Worm (Caenorhabditis elegans): ENCODE results near the gene his-69.

The his-69 gene

DNA sequence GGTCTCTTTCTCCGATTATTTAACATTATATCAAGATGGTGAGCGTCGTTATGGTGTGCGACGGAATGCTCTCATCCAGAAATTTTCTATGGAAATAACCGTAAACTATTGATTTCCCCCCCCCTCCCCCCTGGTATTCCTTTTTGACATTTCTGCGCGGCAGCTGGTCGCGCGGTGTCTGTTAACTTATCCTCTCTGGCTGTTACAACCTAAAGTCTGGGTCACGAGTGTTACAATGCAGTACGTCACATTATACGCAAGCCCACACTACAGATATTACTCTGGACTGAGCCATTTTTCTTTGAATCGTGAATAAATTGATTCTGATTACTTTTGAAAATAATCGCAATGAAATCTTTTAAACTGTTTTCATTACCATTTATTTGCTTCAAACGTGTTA, 9.4 kb downstream of the his-69 start:
- TF ChIP-seq hlh-1 (tag; optimal IDR thresholded peaks at IDR 0.05): peak; percentile 96
- TF ChIP-seq mab-5 (tag; optimal IDR thresholded peaks at IDR 0.05): no peak

DNA sequence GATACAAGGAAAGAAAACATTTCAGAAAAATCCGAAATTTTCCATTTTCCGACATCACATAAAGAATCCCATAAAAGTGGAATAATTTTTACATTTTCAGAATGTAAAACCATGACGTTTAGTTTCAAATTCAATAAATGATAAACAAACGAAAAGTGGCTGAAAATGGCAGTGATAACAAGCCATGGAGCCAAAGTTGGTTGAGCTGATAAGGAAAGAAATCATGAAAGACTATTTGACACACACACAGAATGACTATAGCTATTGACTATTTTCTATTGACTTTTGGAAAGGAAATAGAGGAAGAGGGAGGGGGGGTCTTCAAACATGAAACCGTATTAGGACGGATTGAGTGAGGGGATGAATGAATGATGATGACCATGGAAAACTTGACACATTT, 18.8 kb downstream of the his-69 start:
- TF ChIP-seq unc-39 (tag; optimal IDR thresholded peaks at IDR 0.05): no peak
- no peak for TF ChIP-seq ceh-83 (GFP tag; optimal IDR thresholded peaks at IDR 0.05)
- TF ChIP-seq tbx-8 (GFP tag; optimal IDR thresholded peaks at IDR 0.05): no peak
- TF ChIP-seq blmp-1 (tag; optimal IDR thresholded peaks at IDR 0.05): no peak
- no peak for TF ChIP-seq nhr-237 (tag; optimal IDR thresholded peaks at IDR 0.05)
- TF ChIP-seq elt-3 (tag; optimal IDR thresholded peaks at IDR 0.05): no peak
- no peak for TF ChIP-seq ces-1 (GFP tag; optimal IDR thresholded peaks at IDR 0.05)
- TF ChIP-seq lsy-2 (tag; optimal IDR thresholded peaks at IDR 0.05): no peak
- TF ChIP-seq unc-62 (GFP tag; optimal IDR thresholded peaks at IDR 0.05): no peak
- TF ChIP-seq sem-2 (GFP tag; optimal IDR thresholded peaks at IDR 0.05): no peak
- TF ChIP-seq M03D4.4 (tag; optimal IDR thresholded peaks at IDR 0.05): no peak
- no peak for TF ChIP-seq snpc-4 (tag; optimal IDR thresholded peaks at IDR 0.05)

DNA sequence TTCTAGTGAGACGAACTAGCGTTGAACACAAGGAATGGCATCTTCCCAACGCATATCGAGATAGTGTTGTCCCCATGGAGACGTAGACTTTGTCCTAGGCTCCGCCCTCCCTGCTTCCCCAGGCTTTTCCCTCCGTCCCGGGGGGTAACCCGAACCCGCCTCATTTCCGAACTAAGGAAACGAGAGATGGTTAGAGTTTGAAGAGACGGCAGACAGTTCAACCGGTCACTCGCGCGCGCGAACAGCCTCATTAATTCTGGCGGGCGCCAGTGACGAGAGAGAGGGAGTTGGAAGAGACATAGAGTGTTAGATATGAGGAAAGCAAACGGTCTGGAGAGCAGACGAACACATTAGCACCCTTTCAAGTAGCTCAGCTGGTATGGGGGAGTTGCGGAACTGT, 21.2 kb downstream of the his-69 start:
- TF ChIP-seq ceh-43 (GFP tag; optimal IDR thresholded peaks at IDR 0.05): no peak
- TF ChIP-seq sem-2 (GFP tag; optimal IDR thresholded peaks at IDR 0.05): no peak
- no peak for TF ChIP-seq ztf-11 (tag; optimal IDR thresholded peaks at IDR 0.05)
- TF ChIP-seq M03D4.4 (tag; optimal IDR thresholded peaks at IDR 0.05): no peak
- TF ChIP-seq zip-8 (tag; optimal IDR thresholded peaks at IDR 0.05): no peak
- no peak for TF ChIP-seq bed-3 (GFP tag; optimal IDR thresholded peaks at IDR 0.05)
- no peak for TF ChIP-seq ceh-83 (GFP tag; optimal IDR thresholded peaks at IDR 0.05)
- TF ChIP-seq nhr-28 (tag; optimal IDR thresholded peaks at IDR 0.05): no peak
- TF ChIP-seq elt-1 (tag; optimal IDR thresholded peaks at IDR 0.05; ENCODE audit: borderline replicate concordance, insufficient read depth): no peak
- no peak for TF ChIP-seq lsy-2 (tag; optimal IDR thresholded peaks at IDR 0.05)
- TF ChIP-seq tbx-8 (GFP tag; optimal IDR thresholded peaks at IDR 0.05): no peak
- TF ChIP-seq cnd-1 (tag; optimal IDR thresholded peaks at IDR 0.05): no peak
- peak; percentile 1 for TF ChIP-seq unc-62 (GFP tag; optimal IDR thresholded peaks at IDR 0.05)
- TF ChIP-seq mep-1 (tag; optimal IDR thresholded peaks at IDR 0.05): no peak
- no peak for TF ChIP-seq nhr-237 (tag; optimal IDR thresholded peaks at IDR 0.05)
- TF ChIP-seq lin-32 (GFP tag; optimal IDR thresholded peaks at IDR 0.05): peak; percentile 9
- no peak for TF ChIP-seq flh-1 (GFP tag; optimal IDR thresholded peaks at IDR 0.05)
- TF ChIP-seq mls-2 (tag; optimal IDR thresholded peaks at IDR 0.05): peak; percentile 35
- TF ChIP-seq unc-39 (tag; optimal IDR thresholded peaks at IDR 0.05): no peak
- TF ChIP-seq ceh-39 (tag; optimal IDR thresholded peaks at IDR 0.05): no peak
- TF ChIP-seq ces-1 (GFP tag; optimal IDR thresholded peaks at IDR 0.05): peak; percentile 29
- no peak for TF ChIP-seq blmp-1 (tag; optimal IDR thresholded peaks at IDR 0.05)
- TF ChIP-seq pha-4 (tag; optimal IDR thresholded peaks at IDR 0.05): peak; percentile 5
- peak; percentile 70 for TF ChIP-seq ham-2 (GFP tag; optimal IDR thresholded peaks at IDR 0.05)
- no peak for TF ChIP-seq unc-120 (tag; optimal IDR thresholded peaks at IDR 0.05; ENCODE audit: poor library complexity, severe bottlenecking)
- TF ChIP-seq nhr-12 (tag; optimal IDR thresholded peaks at IDR 0.05): no peak
- no peak for TF ChIP-seq sptf-1 (tag; optimal IDR thresholded peaks at IDR 0.05)
- no peak for TF ChIP-seq nhr-76 (tag; optimal IDR thresholded peaks at IDR 0.05)
- no peak for TF ChIP-seq nhr-2 (tag; optimal IDR thresholded peaks at IDR 0.05)
- no peak for TF ChIP-seq hlh-1 (tag; optimal IDR thresholded peaks at IDR 0.05)
- no peak for TF ChIP-seq mab-5 (tag; optimal IDR thresholded peaks at IDR 0.05)

DNA sequence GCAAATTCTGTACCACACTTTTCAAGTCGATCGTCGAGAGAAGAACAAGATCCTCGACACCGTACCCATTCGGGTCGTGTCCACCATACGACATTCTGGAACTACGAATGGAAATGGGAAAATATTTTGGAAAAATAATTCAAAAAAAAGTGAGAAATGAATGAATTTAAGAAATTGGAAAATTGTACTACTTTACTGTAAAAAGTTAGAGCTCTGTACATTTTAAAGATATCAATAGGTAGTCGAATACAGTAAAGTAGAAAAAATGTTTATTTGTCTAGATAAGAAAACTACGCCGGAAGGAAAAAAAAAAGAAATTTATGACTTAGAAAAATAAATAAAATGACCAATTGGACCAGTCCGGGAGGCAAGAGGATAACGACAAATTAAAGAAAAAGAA, 21.8 kb downstream of the his-69 start, which contains the start of gene hum-5:
Gene hum-5 (minus strand): TSS at position 101 of the 400 bp plus-strand sequence.
- no peak for TF ChIP-seq flh-1 (GFP tag; optimal IDR thresholded peaks at IDR 0.05)
- no peak for TF ChIP-seq sptf-1 (tag; optimal IDR thresholded peaks at IDR 0.05)
- TF ChIP-seq unc-62 (GFP tag; optimal IDR thresholded peaks at IDR 0.05): no peak
- no peak for TF ChIP-seq nhr-237 (tag; optimal IDR thresholded peaks at IDR 0.05)
- no peak for TF ChIP-seq unc-120 (tag; optimal IDR thresholded peaks at IDR 0.05; ENCODE audit: poor library complexity, severe bottlenecking)
- TF ChIP-seq blmp-1 (tag; optimal IDR thresholded peaks at IDR 0.05): no peak
- no peak for TF ChIP-seq sem-2 (GFP tag; optimal IDR thresholded peaks at IDR 0.05)
- TF ChIP-seq nhr-76 (tag; optimal IDR thresholded peaks at IDR 0.05): no peak
- TF ChIP-seq zip-8 (tag; optimal IDR thresholded peaks at IDR 0.05): no peak
- no peak for TF ChIP-seq hlh-1 (tag; optimal IDR thresholded peaks at IDR 0.05)
- no peak for TF ChIP-seq bed-3 (GFP tag; optimal IDR thresholded peaks at IDR 0.05)

Data from whole organism, mixed stage, embryonic.